Fruit fly (Drosophila melanogaster) Kc167 (cell line): Measurements from ENCODE around the gene Or85e.

ENCODE experiments used
- Sin3A ChIP-seq: fragments of >200 bp; optimal IDR thresholded peaks from 2 replicates; lab custom pipeline; 2018; ENCODE audit warnings: missing external identifiers
- insv ChIP-seq: fragments of >200 bp; optimal IDR thresholded peaks from 3 replicates; lab custom pipeline; 2018; ENCODE audit warnings: missing external identifiers
- psq ChIP-seq: fragments of >200 bp; optimal IDR thresholded peaks from 2 replicates; lab custom pipeline; 2017; ENCODE audit warnings: missing external identifiers
- ttk ChIP-seq: sonication (Bioruptor generic); optimal IDR thresholded peaks from 2 replicates; lab custom pipeline; 2017; ENCODE audit warnings: missing external identifiers

- TF ChIP-seq psq (lab: Kevin White, UChicago) (no peak), insv (lab: Kevin White, UChicago) (no peak), ttk (no peak), Sin3A (lab: Kevin White, UChicago) (no peak)
These were observed 32.6 kb upstream of the Or85e start for dm6 chr3R:8668024-8668856.
